Fruit fly (Drosophila melanogaster): Measurements from ENCODE around the gene CG32221.

The CG32221 gene

dm6 chr3L:19845047-19845906, 10.8 kb downstream of the CG32221 start, which contains the start of gene Papss (continued):
- TF ChIP-seq ham (GFP tag; IDR thresholded peaks at IDR 0.05) (no peak), CG15696 (tag; optimal IDR thresholded peaks at IDR 0.05) (peak; percentile 5), her (GFP tag; optimal IDR thresholded peaks at IDR 0.05) (peak; percentile 23), Blimp-1 (GFP tag; optimal IDR thresholded peaks at IDR 0.05) (no peak), zen2 (GFP tag; IDR thresholded peaks at IDR 0.05; ENCODE audit: partially characterized antibody) (peak; percentile 77; the same call in 2 of the 3 replicates), sr (GFP tag; IDR thresholded peaks at IDR 0.05) (peak; percentile 33; the same call in 2 of the 3 replicates), CG17829 (tag; optimal IDR thresholded peaks at IDR 0.05) (peak; percentile 47), CG12299 (tag; optimal IDR thresholded peaks at IDR 0.05) (no peak), bcd (GFP tag; optimal IDR thresholded peaks at IDR 0.05) (no peak), CG11723 (GFP tag; optimal IDR thresholded peaks at IDR 0.05) (no peak), Doc3 (GFP tag; IDR thresholded peaks at IDR 0.05; ENCODE audit: partially characterized antibody) (peak; percentile 93), CG10959 (GFP tag; IDR thresholded peaks at IDR 0.05) (no peak), ase (GFP tag; IDR thresholded peaks at IDR 0.05) (no peak), kay (GFP tag; optimal IDR thresholded peaks at IDR 0.05) (no peak), CG17359 (tag; optimal IDR thresholded peaks at IDR 0.05) (peak; percentile 41), CG9797 (GFP tag; optimal IDR thresholded peaks at IDR 0.05) (no peak), Hr39 (optimal IDR thresholded peaks at IDR 0.05) (no peak), PHDP (tag; optimal IDR thresholded peaks at IDR 0.05) (peak; percentile 25), grau (tag; optimal IDR thresholded peaks at IDR 0.05) (no peak), maf-S (GFP tag; optimal IDR thresholded peaks at IDR 0.05) (no peak), CG11456 (GFP tag; IDR thresholded peaks at IDR 0.05) (no peak), CG10321 (GFP tag; IDR thresholded peaks at IDR 0.05) (no peak), CG17612 (GFP tag; IDR thresholded peaks at IDR 0.05) (no peak), Vsx1 (GFP tag; optimal IDR thresholded peaks at IDR 0.05) (no peak), BEAF-32 (GFP tag; optimal IDR thresholded peaks at IDR 0.05) (peak; percentile 79), gsb (GFP tag; IDR thresholded peaks at IDR 0.05) (no peak), Lhr (GFP tag; optimal IDR thresholded peaks at IDR 0.05) (no peak), NFAT (GFP tag; IDR thresholded peaks at IDR 0.05) (peak; percentile 45; the same call in 1 of the 2 replicates), Meics (GFP tag; optimal IDR thresholded peaks at IDR 0.05) (peak; percentile 26), CG18011 (GFP tag; optimal IDR thresholded peaks at IDR 0.05) (no peak), pnt (GFP tag; optimal IDR thresholded peaks at IDR 0.05) (no peak), CTCF (GFP tag; optimal IDR thresholded peaks at IDR 0.05) (no peak), run (tag; optimal IDR thresholded peaks at IDR 0.05) (no peak), yki (optimal IDR thresholded peaks at IDR 0.05) (no peak), CG17912 (GFP tag; optimal IDR thresholded peaks at IDR 0.05) (no peak), CG6813 (GFP tag; optimal IDR thresholded peaks at IDR 0.05) (peak; percentile 70), CG6765 (GFP tag; optimal IDR thresholded peaks at IDR 0.05) (peak; percentile 18), lab (GFP tag; optimal IDR thresholded peaks at IDR 0.05) (peak; percentile 86), CG2712 (tag; optimal IDR thresholded peaks at IDR 0.05) (no peak), vfl (GFP tag; optimal IDR thresholded peaks at IDR 0.05) (no peak), vnd (GFP tag; IDR thresholded peaks at IDR 0.05; ENCODE audit: partially characterized antibody) (peak; percentile 69), Spps (tag; optimal IDR thresholded peaks at IDR 0.05) (no peak), Myb (GFP tag; optimal IDR thresholded peaks at IDR 0.05) (no peak), CG4820 (GFP tag; optimal IDR thresholded peaks at IDR 0.05) (no peak), Rx (GFP tag; IDR thresholded peaks at IDR 0.05) (no peak), dm (GFP tag; optimal IDR thresholded peaks at IDR 0.05) (no peak), hth (optimal IDR thresholded peaks at IDR 0.05) (no peak), dimm (GFP tag; IDR thresholded peaks at IDR 0.05) (no peak), tup (GFP tag; optimal IDR thresholded peaks at IDR 0.05) (no peak), sens (GFP tag) (peak; percentile 82), Hr3 (GFP tag; optimal IDR thresholded peaks at IDR 0.05) (no peak)
